Fruit fly (Drosophila melanogaster) whole organism: Measurements from ENCODE around the gene CG4074.

Experiments used
- CG8478 ChIP-seq: fragments of >200 bp; optimal IDR thresholded peaks from 2 replicates; lab custom pipeline; 2018; ENCODE audit warnings: inconsistent platforms
- pan ChIP-seq: fragments of >200 bp; optimal IDR thresholded peaks from 2 replicates; lab custom pipeline; 2017

DNA sequence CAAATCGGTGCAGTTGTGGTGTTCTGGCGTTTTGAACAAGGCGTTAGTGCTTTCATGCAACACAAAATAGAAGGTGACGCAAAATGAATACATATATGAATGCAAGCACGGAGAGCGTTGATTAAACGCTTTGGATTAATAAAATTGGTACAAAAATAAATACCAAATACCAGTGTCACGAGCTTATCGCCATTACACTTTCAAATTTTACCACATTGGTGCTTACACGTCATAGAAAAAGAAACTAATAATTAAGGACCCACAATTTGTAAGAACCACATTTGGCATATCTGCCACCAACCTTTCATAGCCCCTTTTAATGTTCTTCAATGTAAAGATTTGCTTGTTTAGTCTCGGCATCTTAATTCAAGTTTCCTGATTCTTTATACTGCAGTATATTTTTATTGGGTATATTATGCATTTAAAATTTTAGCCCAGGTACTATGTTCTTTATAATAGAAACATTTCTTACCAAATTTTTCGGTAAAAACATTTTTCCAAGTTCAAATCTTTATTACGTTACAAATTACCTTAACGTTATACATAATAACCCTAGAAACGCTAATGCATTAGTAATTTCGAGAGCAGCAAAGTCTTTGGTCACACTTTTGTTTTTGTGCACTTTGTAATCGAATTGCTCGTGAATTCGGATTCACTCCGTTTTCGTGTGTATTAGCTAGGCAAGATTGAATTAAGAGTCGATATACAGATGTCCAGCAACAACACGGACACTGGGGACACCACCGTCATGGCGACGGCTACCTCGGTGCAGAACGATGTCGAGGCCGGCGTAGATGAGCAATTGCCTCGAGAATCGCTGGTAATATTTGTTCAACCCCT, 9.1 kb upstream of the CG4074 start, which contains the start of the genes Pex16 and Pex14:
- TF ChIP-seq pan (lab: Kevin White, UChicago): no peak
- no peak for TF ChIP-seq CG8478
